Worm (Caenorhabditis elegans): Measurements from ENCODE around the gene cyp-34A2.

DNA sequence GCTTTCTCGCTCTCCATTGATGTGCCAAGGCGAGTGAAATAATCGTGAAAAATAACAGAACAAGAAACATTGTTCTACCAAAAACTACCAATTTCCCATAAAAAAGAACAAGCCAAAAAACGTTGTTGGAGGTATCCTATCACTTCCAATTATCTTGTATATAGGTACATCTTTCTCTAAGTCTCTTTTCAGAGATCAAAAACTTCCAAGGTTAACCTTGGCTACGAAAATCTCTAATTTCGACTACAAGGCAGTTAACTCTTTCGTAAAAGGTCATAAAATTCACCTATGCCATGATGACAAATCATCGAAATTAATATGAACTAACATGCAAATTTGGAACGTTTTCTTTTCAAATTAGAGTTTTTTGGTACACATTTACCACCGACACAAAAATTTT lies 3.0 kb downstream of the cyp-34A2 start, which contains the start of gene cyp-34A1:
- TF ChIP-seq ztf-4 (tag; optimal IDR thresholded peaks at IDR 0.05), result no peak
- no peak for TF ChIP-seq nhr-12 (tag; optimal IDR thresholded peaks at IDR 0.05)
- TF ChIP-seq elt-3 (tag; optimal IDR thresholded peaks at IDR 0.05), result no peak
- TF ChIP-seq zag-1 (tag; optimal IDR thresholded peaks at IDR 0.05), result no peak
- TF ChIP-seq nhr-6 (tag; optimal IDR thresholded peaks at IDR 0.05), result no peak
- no peak for TF ChIP-seq snpc-4 (tag; optimal IDR thresholded peaks at IDR 0.05)
- no peak for TF ChIP-seq aly-2 (tag; optimal IDR thresholded peaks at IDR 0.05)
- no peak for TF ChIP-seq nhr-21 (tag; optimal IDR thresholded peaks at IDR 0.05)
